Fruit fly (Drosophila melanogaster) whole organism, embryonic: ENCODE measurements around the gene GlyRS.
A peak's percentile ranks its signal among the peaks of the same experiment; 100 is the strongest.

Experiments
- ATbp ChIP-seq: fragments of 200-800 bp; sonication (Bioruptor generic); optimal IDR thresholded peaks from 2 replicates; lab custom pipeline; 2017; ENCODE audit warnings: missing biosample characterization, mild to moderate bottlenecking, missing genetic modification characterization, missing genetic modification reagents
- Ada2b ChIP-seq: fragments of 200-800 bp; sonication (Bioruptor generic); IDR thresholded peaks from 2 replicates; pipeline ENCODE4 v1.3.6; 2022; ENCODE audit warnings: missing biosample characterization, missing genetic modification characterization
- Atf-2 ChIP-seq: fragments of 200-800 bp; sonication (Bioruptor generic); optimal IDR thresholded peaks from 2 replicates; lab custom pipeline; 2016; ENCODE audit warnings: missing biosample characterization, missing genetic modification characterization
- CG11247 ChIP-seq: fragments of 200-800 bp; sonication (Bioruptor generic); IDR thresholded peaks from 2 replicates; pipeline ENCODE4 v1.3.6; 2022; ENCODE audit warnings: missing biosample characterization, missing genetic modification characterization
- CG11504 ChIP-seq: fragments of 200-800 bp; sonication (Bioruptor generic); optimal IDR thresholded peaks from 3 replicates; lab custom pipeline; 2019; ENCODE audit warnings: missing biosample characterization, mild to moderate bottlenecking, missing genetic modification characterization, moderate library complexity
- CG14965 ChIP-seq: fragments of 200-800 bp; sonication (Bioruptor generic); optimal IDR thresholded peaks from 2 replicates; lab custom pipeline; 2016; ENCODE audit warnings: missing biosample characterization, missing genetic modification characterization, borderline replicate concordance
- CG15514 ChIP-seq: fragments of 200-800 bp; sonication (Bioruptor generic); optimal IDR thresholded peaks from 3 replicates; lab custom pipeline; 2017; ENCODE audit warnings: missing biosample characterization, missing genetic modification characterization, mild to moderate bottlenecking, moderate library complexity, missing genetic modification reagents
- CG1603 ChIP-seq: fragments of 200-800 bp; sonication (Bioruptor generic); optimal IDR thresholded peaks from 2 replicates; lab custom pipeline; 2019; ENCODE audit warnings: missing biosample characterization, mild to moderate bottlenecking, missing genetic modification characterization, moderate library complexity
- CG17361 ChIP-seq: fragments of 200-800 bp; sonication (Bioruptor generic); IDR thresholded peaks from 3 replicates; pipeline ENCODE4 v1.3.6; 2022; ENCODE audit warnings: missing biosample characterization, missing genetic modification characterization
- CG2712 ChIP-seq: fragments of 200-800 bp; optimal IDR thresholded peaks from 3 replicates; lab custom pipeline; 2019; ENCODE audit warnings: missing biosample characterization, mild to moderate bottlenecking, missing genetic modification characterization, moderate library complexity
- CG3163 ChIP-seq: fragments of 200-800 bp; sonication (Bioruptor generic); optimal IDR thresholded peaks from 3 replicates; lab custom pipeline; 2016; ENCODE audit warnings: missing biosample characterization, missing genetic modification characterization
- CG32767 ChIP-seq: fragments of 200-800 bp; sonication (Bioruptor generic); IDR thresholded peaks from 2 replicates; pipeline ENCODE4 v1.3.6; 2022; ENCODE audit warnings: missing biosample characterization, missing genetic modification characterization
- CG33557 ChIP-seq: fragments of 200-800 bp; sonication (Bioruptor generic); optimal IDR thresholded peaks from 2 replicates; lab custom pipeline; 2019; ENCODE audit warnings: missing biosample characterization, mild to moderate bottlenecking, missing genetic modification characterization, moderate library complexity
- CG34376 ChIP-seq: fragments of 200-800 bp; sonication (Bioruptor generic); optimal IDR thresholded peaks from 2 replicates; lab custom pipeline; 2018; ENCODE audit warnings: missing biosample characterization, mild to moderate bottlenecking, missing genetic modification characterization
- CG4617 ChIP-seq: fragments of 200-800 bp; sonication (Bioruptor generic); optimal IDR thresholded peaks from 3 replicates; lab custom pipeline; 2016; ENCODE audit warnings: missing biosample characterization, missing genetic modification characterization, borderline replicate concordance
- CG6175 ChIP-seq: fragments of 200-800 bp; sonication (Bioruptor generic); IDR thresholded peaks from 3 replicates; pipeline ENCODE4 v1.3.6; 2022; ENCODE audit warnings: missing biosample characterization, missing genetic modification characterization
- CG6791 ChIP-seq: fragments of 200-800 bp; sonication (Bioruptor generic); IDR thresholded peaks from 3 replicates; pipeline ENCODE4 v1.3.6; 2022; ENCODE audit warnings: missing biosample characterization, missing genetic modification characterization; ENCODE audit not compliant: partially characterized antibody
- CG7928 ChIP-seq: fragments of 200-800 bp; sonication (Bioruptor generic); optimal IDR thresholded peaks from 2 replicates; lab custom pipeline; 2017; ENCODE audit warnings: missing biosample characterization, mild to moderate bottlenecking, missing genetic modification characterization
- CG8944 ChIP-seq: fragments of 200-800 bp; sonication (Bioruptor generic); optimal IDR thresholded peaks from 3 replicates; lab custom pipeline; 2016; ENCODE audit warnings: missing biosample characterization, missing genetic modification characterization
- Dbx ChIP-seq: fragments of 200-800 bp; sonication (Bioruptor generic); IDR thresholded peaks from 3 replicates; pipeline ENCODE4 v1.3.6; 2022; ENCODE audit warnings: missing biosample characterization, missing genetic modification characterization
- Fer2 ChIP-seq: fragments of 200-800 bp; sonication (Bioruptor generic); optimal IDR thresholded peaks from 2 replicates; lab custom pipeline; 2018; ENCODE audit warnings: missing biosample characterization, mild to moderate bottlenecking, missing genetic modification characterization, moderate library complexity
- HHEX ChIP-seq: fragments of 200-800 bp; sonication (Bioruptor generic); optimal IDR thresholded peaks from 3 replicates; lab custom pipeline; 2017; ENCODE audit warnings: missing biosample characterization, mild to moderate bottlenecking, missing genetic modification characterization, missing genetic modification reagents
- HLH4C ChIP-seq: fragments of 200-800 bp; sonication (Bioruptor generic); IDR thresholded peaks from 3 replicates; pipeline ENCODE4 v1.3.6; 2022; ENCODE audit warnings: missing biosample characterization, missing genetic modification characterization; ENCODE audit not compliant: partially characterized antibody
- HmgD ChIP-seq: fragments of 200-800 bp; sonication (Bioruptor generic); optimal IDR thresholded peaks from 3 replicates; lab custom pipeline; 2016; ENCODE audit warnings: missing biosample characterization, missing genetic modification characterization
- Lhr ChIP-seq: fragments of 200-800 bp; sonication (Bioruptor generic); optimal IDR thresholded peaks from 3 replicates; lab custom pipeline; 2017; ENCODE audit warnings: mild to moderate bottlenecking, missing biosample characterization, missing genetic modification reagents, missing genetic modification characterization
- PHDP ChIP-seq: fragments of 200-800 bp; sonication (Bioruptor generic); optimal IDR thresholded peaks from 3 replicates; lab custom pipeline; 2018; ENCODE audit warnings: missing biosample characterization, mild to moderate bottlenecking, missing genetic modification characterization, moderate library complexity
- Pdp1 ChIP-seq, 2 experiments: fragments of 200-800 bp; sonication (Bioruptor generic); optimal IDR thresholded peaks; 3 replicates each; lab custom pipeline; 2016; ENCODE audit warnings: missing biosample characterization in 2 of 2, missing genetic modification characterization in 2 of 2, mild to moderate bottlenecking in 1 of 2, moderate library complexity in 1 of 2
- Sox100B ChIP-seq: fragments of 200-800 bp; sonication (Bioruptor generic); optimal IDR thresholded peaks from 3 replicates; lab custom pipeline; 2018; ENCODE audit warnings: missing biosample characterization, mild to moderate bottlenecking, missing genetic modification characterization
- Sox102F ChIP-seq: fragments of 200-800 bp; sonication (Bioruptor generic); optimal IDR thresholded peaks from 2 replicates; lab custom pipeline; 2018; ENCODE audit warnings: missing biosample characterization, mild to moderate bottlenecking, missing genetic modification characterization, moderate library complexity
- Stat92E ChIP-seq, 3 experiments: fragments of >200 bp in 2 of 3; fragments of 200-800 bp in 1 of 3; sonication (Bioruptor generic) in 1 of 3; optimal IDR thresholded peaks; 2 replicates each; lab custom pipeline; 2017 to 2019; ENCODE audit warnings: missing biosample characterization in 3 of 3, missing genetic modification characterization in 3 of 3, mild to moderate bottlenecking in 1 of 3, moderate library complexity in 1 of 3
- Trl ChIP-seq, 3 experiments: fragments of >200 bp in 2 of 3; fragments of 200-800 bp in 1 of 3; sonication (Bioruptor generic) in 1 of 3; optimal IDR thresholded peaks; 2 replicates in 1 of 3; 3 replicates in 2 of 3; lab custom pipeline; 2016 to 2017; ENCODE audit warnings: missing biosample characterization in 1 of 3, missing genetic modification characterization in 1 of 3
- bcd ChIP-seq: fragments of 200-800 bp; sonication (Bioruptor generic); optimal IDR thresholded peaks from 2 replicates; lab custom pipeline; 2017; ENCODE audit warnings: missing biosample characterization, mild to moderate bottlenecking, missing genetic modification characterization
- caup ChIP-seq: fragments of 200-800 bp; sonication (Bioruptor generic); optimal IDR thresholded peaks from 3 replicates; lab custom pipeline; 2017; ENCODE audit warnings: missing biosample characterization, mild to moderate bottlenecking, missing genetic modification characterization, moderate library complexity; ENCODE audit not compliant: severe bottlenecking
- chinmo ChIP-seq: fragments of 200-800 bp; sonication (Bioruptor generic); IDR thresholded peaks from 4 replicates; pipeline ENCODE4 v1.3.6; 2022; ENCODE audit warnings: missing biosample characterization, missing genetic modification characterization; ENCODE audit not compliant: partially characterized antibody
- chm ChIP-seq: fragments of 200-800 bp; sonication (Bioruptor generic); IDR thresholded peaks from 2 replicates; pipeline ENCODE4 v1.3.6; 2022; ENCODE audit warnings: missing biosample characterization, missing genetic modification characterization
- crc ChIP-seq: fragments of 200-800 bp; sonication (Bioruptor generic); optimal IDR thresholded peaks from 2 replicates; lab custom pipeline; 2016; ENCODE audit warnings: missing biosample characterization, missing genetic modification characterization
- disco-r ChIP-seq: fragments of 200-800 bp; sonication (Bioruptor generic); optimal IDR thresholded peaks from 2 replicates; lab custom pipeline; 2016; ENCODE audit warnings: missing biosample characterization, missing genetic modification characterization
- gsb-n ChIP-seq: fragments of 200-800 bp; sonication (Bioruptor generic); optimal IDR thresholded peaks from 3 replicates; lab custom pipeline; 2018; ENCODE audit warnings: missing biosample characterization, mild to moderate bottlenecking, missing genetic modification characterization
- hbn ChIP-seq: fragments of 200-800 bp; sonication (Bioruptor generic); IDR thresholded peaks from 2 replicates; pipeline ENCODE4 v1.3.6; 2022; ENCODE audit warnings: missing biosample characterization, missing genetic modification characterization; ENCODE audit not compliant: partially characterized antibody
- mld ChIP-seq: fragments of 200-800 bp; sonication (Bioruptor generic); IDR thresholded peaks from 3 replicates; pipeline ENCODE4 v1.3.6; 2022; ENCODE audit warnings: missing biosample characterization, missing genetic modification characterization; ENCODE audit not compliant: partially characterized antibody
- sna ChIP-seq: fragments of 200-800 bp; sonication (Bioruptor generic); IDR thresholded peaks from 2 replicates; pipeline ENCODE4 v1.3.6; 2022; ENCODE audit warnings: missing biosample characterization, missing genetic modification characterization; ENCODE audit not compliant: partially characterized antibody
- sug ChIP-seq: fragments of 200-800 bp; optimal IDR thresholded peaks from 2 replicates; lab custom pipeline; 2019; ENCODE audit warnings: missing biosample characterization, mild to moderate bottlenecking, missing genetic modification characterization, moderate library complexity
- yki ChIP-seq: fragments of >200 bp; optimal IDR thresholded peaks from 3 replicates; lab custom pipeline; 2018
- zfh1 ChIP-seq: fragments of 200-800 bp; sonication (Bioruptor generic); IDR thresholded peaks from 3 replicates; pipeline ENCODE4 v1.3.6; 2022; ENCODE audit warnings: missing biosample characterization, missing genetic modification characterization

Gene GlyRS

DNA sequence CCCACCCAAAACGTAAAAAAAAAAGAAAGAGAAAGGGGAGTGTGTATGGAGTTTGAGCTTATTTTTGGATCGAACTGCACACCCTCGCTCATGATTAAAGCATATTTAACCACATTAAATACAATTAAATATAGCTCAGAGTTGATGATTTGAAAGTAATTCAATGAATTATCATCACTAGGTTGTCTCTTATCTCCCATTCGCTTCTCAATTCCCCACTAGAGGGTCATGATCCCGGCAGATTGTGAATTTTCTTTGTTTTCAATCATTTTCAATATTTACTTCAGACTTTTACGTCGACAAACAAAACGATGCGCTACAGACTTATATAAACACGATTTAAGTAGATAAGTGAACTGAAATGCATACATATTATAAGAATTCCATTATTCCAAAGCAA lies 18.6 kb upstream of the GlyRS start:
- TF ChIP-seq Pdp1 (GFP tag; optimal IDR thresholded peaks at IDR 0.05; lab: Kevin White, UChicago) (peak in 1 of 2 experiments; percentile 19), CG4617 (GFP tag; lab: Kevin White, UChicago) (no peak)

DNA sequence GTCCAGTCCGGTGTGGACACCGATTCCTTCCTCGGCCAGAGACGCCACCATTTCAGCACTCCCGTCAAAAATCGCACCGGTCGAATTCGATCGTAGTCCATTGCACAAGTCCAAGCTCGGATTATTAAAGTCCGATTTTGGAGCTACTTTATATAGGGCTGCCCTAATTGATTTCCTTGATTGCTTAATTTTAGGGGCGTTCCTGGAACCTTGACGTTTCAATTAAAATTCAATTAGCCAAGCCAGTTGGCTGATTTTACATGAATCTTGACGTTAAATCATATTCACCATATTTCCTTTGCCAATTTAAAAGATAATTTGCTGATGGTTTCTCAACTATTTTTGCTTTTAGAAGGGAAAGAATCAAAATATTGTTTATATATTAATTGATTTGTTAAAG lies 16.6 kb upstream of the GlyRS start, which contains the start of gene Or71a:
Gene Or71a (minus strand): TSS at position 101 of the 400 bp plus-strand sequence.
- TF ChIP-seq CG8944 (GFP tag; lab: Kevin White, UChicago) (no peak), CG7928 (GFP tag; lab: Kevin White, UChicago) (no peak), zfh1 (no peak), HmgD (GFP tag; lab: Kevin White, UChicago) (no peak), ATbp (no peak), CG2712 (no peak), Fer2 (tag; lab: Kevin White, UChicago) (no peak), chm (GFP tag; lab: Robert Waterston, UW) (no peak), CG11247 (GFP tag; lab: Robert Waterston, UW) (no peak)

DNA sequence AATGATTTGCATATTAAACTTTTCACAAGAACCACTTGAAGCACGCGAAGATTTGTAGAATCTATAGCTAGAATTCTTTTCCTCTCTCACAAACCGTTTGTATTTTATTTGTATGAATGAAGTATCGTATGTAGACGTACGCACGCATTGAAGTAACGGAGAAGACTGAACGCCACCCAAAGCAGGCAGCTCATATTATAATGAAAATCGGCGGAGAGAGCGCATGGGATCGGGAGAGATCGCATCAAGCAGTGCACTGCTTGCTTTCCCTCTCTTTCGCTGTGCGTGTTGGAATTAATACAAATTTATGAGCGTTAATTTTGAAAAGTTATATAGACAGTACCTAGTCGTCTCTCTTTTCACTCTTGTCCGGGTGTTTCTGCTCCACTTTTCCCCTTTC lies 15.7 kb upstream of the GlyRS start:
- TF ChIP-seq sna (GFP tag; lab: Robert Waterston, UW) (no peak), Pdp1 (GFP tag; optimal IDR thresholded peaks at IDR 0.05; lab: Kevin White, UChicago) (peak in 1 of 2 experiments; percentile 44), CG34376 (peak; percentile 2), HHEX (GFP tag; lab: Kevin White, UChicago) (no peak), gsb-n (tag; lab: Kevin White, UChicago) (no peak), CG11504 (tag; lab: Kevin White, UChicago) (peak; percentile 54), HLH4C (GFP tag; lab: Robert Waterston, UW) (peak; percentile 24; the same call in 1 of the 3 replicates), hbn (GFP tag; lab: Robert Waterston, UW) (0 out of 2 replicates have a peak, but pooled peaks have one; percentile 19), caup (GFP tag; lab: Kevin White, UChicago) (no peak), yki (lab: Kevin White, UChicago) (peak; percentile 56), chinmo (GFP tag; lab: Robert Waterston, UW) (peak; percentile 86; the same call in 1 of the 4 replicates), CG14965 (GFP tag; lab: Kevin White, UChicago) (no peak), Stat92E (GFP tag; optimal IDR thresholded peaks at IDR 0.05; lab: Kevin White, UChicago) (peak in 1 of 3 experiments; percentile 9), Trl (optimal IDR thresholded peaks at IDR 0.05; lab: Kevin White, UChicago) (peak; percentile 91 to 93), Trl (GFP tag; optimal IDR thresholded peaks at IDR 0.05; lab: Kevin White, UChicago) (peak; percentile 61), disco-r (GFP tag; lab: Kevin White, UChicago) (no peak), CG17361 (0 out of 3 replicates have a peak, but pooled peaks have one; percentile 8), Dbx (GFP tag; lab: Robert Waterston, UW) (peak; percentile 42; the same call in 1 of the 3 replicates), Atf-2 (GFP tag; lab: Kevin White, UChicago) (no peak), Lhr (GFP tag; lab: Kevin White, UChicago) (no peak), CG6175 (peak; percentile 23; the same call in 1 of the 3 replicates), bcd (GFP tag; lab: Kevin White, UChicago) (peak; percentile 10), mld (GFP tag; lab: Robert Waterston, UW) (no peak), Sox100B (GFP tag; lab: Kevin White, UChicago) (no peak), CG15514 (GFP tag; lab: Kevin White, UChicago) (no peak), sug (tag; lab: Kevin White, UChicago) (peak; percentile 9), PHDP (no peak), CG6791 (GFP tag; lab: Robert Waterston, UW) (peak; percentile 65; the same call in 2 of the 3 replicates), Sox102F (GFP tag; lab: Kevin White, UChicago) (no peak), CG3163 (GFP tag; lab: Kevin White, UChicago) (peak; percentile 87), Ada2b (GFP tag; lab: Robert Waterston, UW) (0 out of 2 replicates have a peak, but pooled peaks have one; percentile 14), CG32767 (GFP tag; lab: Robert Waterston, UW) (no peak), CG33557 (peak; percentile 20), crc (GFP tag; lab: Kevin White, UChicago) (no peak), CG1603 (tag; lab: Kevin White, UChicago) (no peak)
